Worm (Caenorhabditis elegans) whole organism, L4 larva: ENCODE measurements around the gene W04E12.4.

ENCODE experiments used
- aly-2 ChIP-seq: sonication (generic microtip); optimal IDR thresholded peaks from 2 replicates; lab custom pipeline; 2018; ENCODE audit warnings: missing biosample characterization, missing genetic modification characterization
- ama-1 ChIP-seq: fragments of 150-350 bp; optimal IDR thresholded peaks from 2 replicates; lab custom pipeline; 2014; ENCODE audit warnings: inconsistent platforms, mixed read lengths
- ces-1 ChIP-seq: fragments of 150-350 bp; sonication (generic microtip); optimal IDR thresholded peaks from 4 replicates; lab custom pipeline; 2014; ENCODE audit warnings: missing biosample characterization, missing genetic modification reagents, missing genetic modification characterization
- daf-19 ChIP-seq: fragments of 200-800 bp; sonication (Bioruptor generic); conservative IDR thresholded peaks from 2 replicates; pipeline ENCODE4 v1.3.6; 2022; ENCODE audit warnings: missing genetic modification characterization, missing compliant biosample characterization
- egl-43 ChIP-seq: fragments of 200-800 bp; sonication (Bioruptor generic); IDR thresholded peaks from 2 replicates; pipeline ENCODE4 v1.3.6; 2022; ENCODE audit warnings: missing genetic modification reagents, missing genetic modification characterization, missing compliant biosample characterization
- fkh-10 ChIP-seq: fragments of 150-350 bp; optimal IDR thresholded peaks from 2 replicates; lab custom pipeline; 2014; ENCODE audit warnings: missing biosample characterization, missing genetic modification reagents, missing genetic modification characterization
- lin-29 ChIP-seq: fragments of 200-800 bp; sonication (Bioruptor generic); IDR thresholded peaks from 2 replicates; pipeline ENCODE4 v1.3.6; 2022; ENCODE audit warnings: missing genetic modification reagents, missing genetic modification characterization, missing compliant biosample characterization
- lin-38 ChIP-seq: fragments of 200-800 bp; sonication (Bioruptor generic); IDR thresholded peaks from 2 replicates; pipeline ENCODE4 v1.3.6; 2022; ENCODE audit warnings: missing genetic modification reagents, missing genetic modification characterization, missing compliant biosample characterization
- mep-1 ChIP-seq: fragments of 150-350 bp; sonication (generic microtip); optimal IDR thresholded peaks from 3 replicates; lab custom pipeline; 2014; ENCODE audit warnings: missing biosample characterization, missing genetic modification characterization
- nhr-237 ChIP-seq: sonication (generic microtip); optimal IDR thresholded peaks from 2 replicates; lab custom pipeline; 2017; ENCODE audit warnings: missing biosample characterization, missing genetic modification characterization
- pha-4 ChIP-seq, 2 experiments: fragments of 150-350 bp in 1 of 2; fragments of 200-800 bp in 1 of 2; sonication (Bioruptor generic) in 1 of 2; IDR thresholded peaks in 1 of 2; optimal IDR thresholded peaks in 1 of 2; 2 replicates each; pipeline versions ENCODE4 v1.3.6 to Lab custom; 2014 to 2022; ENCODE audit warnings: missing genetic modification characterization in 2 of 2, missing genetic modification reagents in 2 of 2, missing biosample characterization in 1 of 2, missing compliant biosample characterization in 1 of 2
- pqm-1 ChIP-seq: sonication (generic microtip); optimal IDR thresholded peaks from 2 replicates; lab custom pipeline; 2017; ENCODE audit warnings: missing biosample characterization, missing genetic modification characterization
- snpc-1.2 ChIP-seq: fragments of 200-800 bp; sonication (Bioruptor generic); IDR thresholded peaks from 2 replicates; pipeline ENCODE4 v1.3.6; 2022; ENCODE audit warnings: missing genetic modification reagents, missing genetic modification characterization, missing compliant biosample characterization

ce11 chrV:19754331-19754730, 10.9 kb downstream of the W04E12.4 start:
- TF ChIP-seq lin-38 (GFP tag; lab: Robert Waterston, UW) (no peak), aly-2 (tag; lab: Kevin White, UChicago) (no peak), pha-4 (GFP tag; IDR thresholded peaks at IDR 0.05; lab: Robert Waterston, UW) (no peak), pha-4 (tag; optimal IDR thresholded peaks at IDR 0.05; lab: Kevin White, UChicago) (no peak), snpc-1.2 (GFP tag; lab: Robert Waterston, UW) (no peak), egl-43 (GFP tag; lab: Robert Waterston, UW) (no peak), pqm-1 (tag; lab: Kevin White, UChicago) (peak; percentile 13), ces-1 (GFP tag; lab: Kevin White, UChicago) (no peak), ama-1 (no peak), nhr-237 (tag; lab: Kevin White, UChicago) (no peak), lin-29 (GFP tag; lab: Robert Waterston, UW) (no peak), mep-1 (no peak), fkh-10 (GFP tag; lab: Kevin White, UChicago) (no peak), daf-19 (GFP tag; lab: Robert Waterston, UW) (no peak)
